Worm (Caenorhabditis elegans) whole organism, late embryonic: ENCODE data around the gene M151.10.

ENCODE experiments used
- ceh-30 ChIP-seq: fragments of 150-350 bp; optimal IDR thresholded peaks from 2 replicates; lab custom pipeline; 2014; ENCODE audit warnings: missing biosample characterization, missing genetic modification characterization
- hlh-13 ChIP-seq: fragments of 200-800 bp; sonication (Bioruptor generic); optimal IDR thresholded peaks from 2 replicates; lab custom pipeline; 2018; ENCODE audit warnings: mild to moderate bottlenecking, missing genetic modification characterization, missing compliant biosample characterization
- hlh-6 ChIP-seq: sonication (generic microtip); optimal IDR thresholded peaks from 2 replicates; lab custom pipeline; 2016; ENCODE audit warnings: missing genotype, missing genetic modification characterization, missing compliant biosample characterization
- nhr-11 ChIP-seq: fragments of 150-350 bp; optimal IDR thresholded peaks from 2 replicates; lab custom pipeline; 2014; ENCODE audit warnings: missing biosample characterization, missing genetic modification characterization

- TF ChIP-seq hlh-6 (tag; lab: Kevin White, UChicago) (no peak), nhr-11 (tag; lab: Kevin White, UChicago) (no peak), hlh-13 (GFP tag; lab: Kevin White, UChicago) (no peak), ceh-30 (tag; lab: Kevin White, UChicago) (no peak)
Observed at ce11 chrII:3622014-3622413, 18.1 kb downstream of the M151.10 start, which contains the start of gene M151.7.
